Worm (Caenorhabditis elegans): ENCODE measurements around the gene acbp-6.
A peak's percentile ranks its signal among the peaks of the same experiment; 100 is the strongest.

Gene acbp-6

ce11 chrII:11954811-11955210 is 18.7 kb downstream of the acbp-6 start:
- no peak for TF ChIP-seq nhr-11 (tag; optimal IDR thresholded peaks at IDR 0.05)
- TF ChIP-seq mep-1 (tag; optimal IDR thresholded peaks at IDR 0.05), result no peak

ce11 chrII:11954208-11954607 is 19.3 kb downstream of the acbp-6 start, which contains the start of gene W03C9.6:
TSS of gene W03C9.6 (plus strand) at chrII:11954508.
- TF ChIP-seq unc-130 (GFP tag; optimal IDR thresholded peaks at IDR 0.05) (no peak), F37D6.2 (tag; optimal IDR thresholded peaks at IDR 0.05) (no peak), cey-2 (tag; optimal IDR thresholded peaks at IDR 0.05; ENCODE audit: borderline replicate concordance, insufficient read depth) (no peak), lin-38 (GFP tag; IDR thresholded peaks at IDR 0.05) (no peak), tag-97 (GFP tag; IDR thresholded peaks at IDR 0.05) (no peak), dmd-8 (GFP tag; IDR thresholded peaks at IDR 0.05) (no peak), Y48G9A.11 (GFP tag; IDR thresholded peaks at IDR 0.05) (no peak), jun-1 (tag; optimal IDR thresholded peaks at IDR 0.05) (no peak), ces-1 (GFP tag; optimal IDR thresholded peaks at IDR 0.05) (no peak)

ce11 chrII:11952963-11953362 is 20.6 kb downstream of the acbp-6 start:
- TF ChIP-seq Y105C5A.15 (GFP tag; IDR thresholded peaks at IDR 0.05) (no peak), R02D3.7 (tag; optimal IDR thresholded peaks at IDR 0.05) (no peak)

ce11 chrII:11948459-11948858 is 25.1 kb downstream of the acbp-6 start, which contains the start of gene W03C9.8:
TSS of gene W03C9.8 (plus strand) at chrII:11948759.
- no peak for TF ChIP-seq F26F4.8 (GFP tag; conservative IDR thresholded peaks at IDR 0.05)
- TF ChIP-seq daf-16 (GFP tag; optimal IDR thresholded peaks at IDR 0.05), result no peak
- TF ChIP-seq daf-16 (tag; optimal IDR thresholded peaks at IDR 0.05), result no peak
- TF ChIP-seq nhr-42 (GFP tag; IDR thresholded peaks at IDR 0.05), result no peak
- TF ChIP-seq hif-1 (tag; optimal IDR thresholded peaks at IDR 0.05), result no peak
- TF ChIP-seq nhr-10 (tag; optimal IDR thresholded peaks at IDR 0.05), result no peak
- no peak for TF ChIP-seq lsy-2 (tag; optimal IDR thresholded peaks at IDR 0.05)
- TF ChIP-seq Y5F2A.4 (GFP tag; optimal IDR thresholded peaks at IDR 0.05), result no peak

- TF ChIP-seq pqm-1 (tag; optimal IDR thresholded peaks at IDR 0.05) (peak; percentile 71), nhr-28 (tag; optimal IDR thresholded peaks at IDR 0.05) (peak; percentile 6), tra-1 (GFP tag; IDR thresholded peaks at IDR 0.05) (0 out of 2 replicates have a peak, but pooled peaks have one; percentile 39), hlh-11 (tag; optimal IDR thresholded peaks at IDR 0.05) (peak; percentile 20), dmd-6 (GFP tag; IDR thresholded peaks at IDR 0.05) (peak; percentile 18; the same call in 1 of the 2 replicates), mes-2 (tag; optimal IDR thresholded peaks at IDR 0.05; ENCODE audit: poor library complexity, severe bottlenecking) (no peak), lin-38 (GFP tag; IDR thresholded peaks at IDR 0.05) (no peak)
These were observed 37.1 kb downstream of the acbp-6 start for ce11 chrII:11936393-11936792.

ce11 chrII:11935266-11935665 is 38.3 kb downstream of the acbp-6 start, which contains the start of gene lin-29:
TSS of gene lin-29 (minus strand) at chrII:11935343.
- TF ChIP-seq unc-62 (GFP tag; optimal IDR thresholded peaks at IDR 0.05 in 1 of 2), result peak in 1 of 2 experiments; percentile 66
- no peak for TF ChIP-seq unc-62 (tag; optimal IDR thresholded peaks at IDR 0.05)
- TF ChIP-seq ctbp-1 (GFP tag; IDR thresholded peaks at IDR 0.05), result no peak
- no peak for TF ChIP-seq dmd-9 (GFP tag; IDR thresholded peaks at IDR 0.05)

- no peak for TF ChIP-seq dmd-8 (GFP tag; IDR thresholded peaks at IDR 0.05)
- TF ChIP-seq daf-8 (GFP tag; IDR thresholded peaks at IDR 0.05), result no peak
- TF ChIP-seq egl-43 (GFP tag; IDR thresholded peaks at IDR 0.05), result no peak
- TF ChIP-seq lir-3 (tag; optimal IDR thresholded peaks at IDR 0.05), result no peak
- no peak for TF ChIP-seq nhr-6 (tag; optimal IDR thresholded peaks at IDR 0.05)
- no peak for TF ChIP-seq unc-62 (GFP tag; optimal IDR thresholded peaks at IDR 0.05 in 1 of 2)
- TF ChIP-seq unc-62 (tag; optimal IDR thresholded peaks at IDR 0.05), result no peak
- TF ChIP-seq Y105C5A.15 (GFP tag; IDR thresholded peaks at IDR 0.05), result no peak
- TF ChIP-seq spr-1 (tag; optimal IDR thresholded peaks at IDR 0.05), result no peak
- TF ChIP-seq ceh-62 (tag; optimal IDR thresholded peaks at IDR 0.05), result no peak
These were observed 43.4 kb downstream of the acbp-6 start for ce11 chrII:11930132-11930531.

All from whole organism, L4 larva.